Fruit fly (Drosophila melanogaster) whole organism, embryonic: ENCODE data around the gene CG10984.

Source experiments
- B-H1 ChIP-seq: fragments of 200-800 bp; sonication (Bioruptor generic); IDR thresholded peaks from 3 replicates; pipeline ENCODE4 v1.3.6; 2022; ENCODE audit warnings: missing biosample characterization, missing genetic modification characterization
- B-H2 ChIP-seq: fragments of 200-800 bp; sonication (Bioruptor generic); optimal IDR thresholded peaks from 2 replicates; lab custom pipeline; 2018; ENCODE audit warnings: missing biosample characterization, mild to moderate bottlenecking, missing genetic modification characterization
- BEAF-32 ChIP-seq: fragments of 200-800 bp; sonication (Bioruptor generic); optimal IDR thresholded peaks from 3 replicates; lab custom pipeline; 2017; ENCODE audit warnings: missing biosample characterization, missing genetic modification characterization, mild to moderate bottlenecking, moderate library complexity, missing genetic modification reagents
- Blimp-1 ChIP-seq: fragments of 200-800 bp; sonication (Bioruptor generic); optimal IDR thresholded peaks from 3 replicates; lab custom pipeline; 2018; ENCODE audit warnings: missing biosample characterization, missing genetic modification characterization, mild to moderate bottlenecking, moderate library complexity, missing genetic modification reagents
- BtbVII ChIP-seq: fragments of 200-800 bp; sonication (Bioruptor generic); optimal IDR thresholded peaks from 3 replicates; lab custom pipeline; 2017; ENCODE audit warnings: missing biosample characterization, mild to moderate bottlenecking, missing genetic modification characterization
- CG10147 ChIP-seq: fragments of 200-800 bp; sonication (Bioruptor generic); optimal IDR thresholded peaks from 2 replicates; lab custom pipeline; 2019; ENCODE audit warnings: missing biosample characterization, mild to moderate bottlenecking, missing genetic modification characterization, moderate library complexity
- CG10462 ChIP-seq: fragments of 200-800 bp; sonication (Bioruptor generic); optimal IDR thresholded peaks from 2 replicates; lab custom pipeline; 2016; ENCODE audit warnings: missing biosample characterization, missing genetic modification characterization
- CG10543 ChIP-seq: fragments of 200-800 bp; sonication (Bioruptor generic); optimal IDR thresholded peaks from 3 replicates; lab custom pipeline; 2017; ENCODE audit warnings: missing biosample characterization, mild to moderate bottlenecking, missing genetic modification characterization, moderate library complexity
- CG11247 ChIP-seq: fragments of 200-800 bp; sonication (Bioruptor generic); IDR thresholded peaks from 2 replicates; pipeline ENCODE4 v1.3.6; 2022; ENCODE audit warnings: missing biosample characterization, missing genetic modification characterization
- CG12071 ChIP-seq: fragments of 200-800 bp; sonication (Bioruptor generic); optimal IDR thresholded peaks from 3 replicates; lab custom pipeline; 2018; ENCODE audit warnings: missing biosample characterization, mild to moderate bottlenecking, missing genetic modification characterization
- CG1233 ChIP-seq: fragments of 200-800 bp; sonication (Bioruptor generic); optimal IDR thresholded peaks from 4 replicates; lab custom pipeline; 2018; ENCODE audit warnings: missing biosample characterization, mild to moderate bottlenecking, missing genetic modification characterization
- CG13123 ChIP-seq: fragments of 200-800 bp; sonication (Bioruptor generic); optimal IDR thresholded peaks from 2 replicates; lab custom pipeline; 2016; ENCODE audit warnings: missing biosample characterization, missing genetic modification characterization
- CG13624 ChIP-seq: fragments of 200-800 bp; sonication (Bioruptor generic); optimal IDR thresholded peaks from 2 replicates; lab custom pipeline; 2016; ENCODE audit warnings: missing biosample characterization, missing genetic modification characterization
- CG13775 ChIP-seq: fragments of 200-800 bp; sonication (Bioruptor generic); optimal IDR thresholded peaks from 3 replicates; lab custom pipeline; 2017; ENCODE audit warnings: missing biosample characterization, mild to moderate bottlenecking, missing genetic modification characterization
- CG13894 ChIP-seq: fragments of 200-800 bp; sonication (Bioruptor generic); optimal IDR thresholded peaks from 3 replicates; lab custom pipeline; 2018; ENCODE audit warnings: missing biosample characterization, mild to moderate bottlenecking, missing genetic modification characterization, moderate library complexity
- CG15011 ChIP-seq: fragments of 200-800 bp; sonication (Bioruptor generic); optimal IDR thresholded peaks from 3 replicates; lab custom pipeline; 2018; ENCODE audit warnings: missing biosample characterization, mild to moderate bottlenecking, missing genetic modification characterization
- CG17186 ChIP-seq: fragments of 200-800 bp; sonication (Bioruptor generic); optimal IDR thresholded peaks from 3 replicates; lab custom pipeline; 2017; ENCODE audit warnings: missing biosample characterization, missing genetic modification reagents, missing genetic modification characterization
- CG1832 ChIP-seq: fragments of 200-800 bp; sonication (Bioruptor generic); optimal IDR thresholded peaks from 2 replicates; lab custom pipeline; 2017; ENCODE audit warnings: missing biosample characterization, mild to moderate bottlenecking, missing genetic modification characterization, inconsistent platforms
- CG18599 ChIP-seq: fragments of 200-800 bp; sonication (Bioruptor generic); optimal IDR thresholded peaks from 3 replicates; lab custom pipeline; 2017; ENCODE audit warnings: missing biosample characterization, missing genetic modification characterization, mild to moderate bottlenecking, moderate library complexity, missing genetic modification reagents
- CG2116 ChIP-seq: fragments of 200-800 bp; sonication (Bioruptor generic); optimal IDR thresholded peaks from 3 replicates; lab custom pipeline; 2018; ENCODE audit warnings: missing biosample characterization, mild to moderate bottlenecking, missing genetic modification characterization
- CG30020 ChIP-seq: fragments of 200-800 bp; optimal IDR thresholded peaks from 2 replicates; lab custom pipeline; 2019; ENCODE audit warnings: missing biosample characterization, mild to moderate bottlenecking, missing genetic modification characterization, moderate library complexity
- CG31224 ChIP-seq: fragments of 200-800 bp; sonication (Bioruptor generic); IDR thresholded peaks from 2 replicates; pipeline ENCODE4 v1.3.6; 2022; ENCODE audit warnings: missing biosample characterization, missing genetic modification characterization
- CG3407 ChIP-seq: fragments of 200-800 bp; sonication (Bioruptor generic); optimal IDR thresholded peaks from 2 replicates; lab custom pipeline; 2018; ENCODE audit warnings: missing biosample characterization, mild to moderate bottlenecking, missing genetic modification characterization
- CG4617 ChIP-seq: fragments of 200-800 bp; sonication (Bioruptor generic); optimal IDR thresholded peaks from 3 replicates; lab custom pipeline; 2016; ENCODE audit warnings: missing biosample characterization, missing genetic modification characterization, borderline replicate concordance
- CG6813 ChIP-seq: fragments of 200-800 bp; sonication (Bioruptor generic); optimal IDR thresholded peaks from 2 replicates; lab custom pipeline; 2017; ENCODE audit warnings: missing biosample characterization, missing genetic modification characterization, mild to moderate bottlenecking, moderate library complexity, missing genetic modification reagents
- CG7963 ChIP-seq: fragments of 200-800 bp; sonication (Bioruptor generic); IDR thresholded peaks from 3 replicates; pipeline ENCODE4 v1.3.6; 2022; ENCODE audit warnings: missing biosample characterization, missing genetic modification characterization; ENCODE audit not compliant: partially characterized antibody
- CG8089 ChIP-seq: fragments of 200-800 bp; sonication (Bioruptor generic); optimal IDR thresholded peaks from 3 replicates; lab custom pipeline; 2016; ENCODE audit warnings: missing biosample characterization, missing genetic modification characterization
- CHES-1-like ChIP-seq: fragments of 200-800 bp; sonication (Bioruptor generic); optimal IDR thresholded peaks from 2 replicates; lab custom pipeline; 2016; ENCODE audit warnings: missing biosample characterization, missing genetic modification characterization
- Ets97D ChIP-seq: fragments of 200-800 bp; sonication (Bioruptor generic); optimal IDR thresholded peaks from 3 replicates; lab custom pipeline; 2016; ENCODE audit warnings: missing biosample characterization, missing genetic modification characterization
- Hr39 ChIP-seq: fragments of >200 bp; optimal IDR thresholded peaks from 2 replicates; lab custom pipeline; 2017
- NK7.1 ChIP-seq: fragments of 200-800 bp; sonication (Bioruptor generic); optimal IDR thresholded peaks from 3 replicates; lab custom pipeline; 2016; ENCODE audit warnings: missing biosample characterization, missing genetic modification characterization
- Six4 ChIP-seq: fragments of 200-800 bp; sonication (Bioruptor generic); optimal IDR thresholded peaks from 2 replicates; lab custom pipeline; 2016; ENCODE audit warnings: missing biosample characterization, missing genetic modification characterization
- Stat92E ChIP-seq, 3 experiments: fragments of >200 bp in 2 of 3; fragments of 200-800 bp in 1 of 3; sonication (Bioruptor generic) in 1 of 3; optimal IDR thresholded peaks; 2 replicates each; lab custom pipeline; 2017 to 2019; ENCODE audit warnings: missing biosample characterization in 3 of 3, missing genetic modification characterization in 3 of 3, mild to moderate bottlenecking in 1 of 3, moderate library complexity in 1 of 3
- Xrp1 ChIP-seq: fragments of 200-800 bp; sonication (Bioruptor generic); IDR thresholded peaks from 2 replicates; pipeline ENCODE4 v1.3.6; 2022; ENCODE audit warnings: missing biosample characterization, missing genetic modification characterization
- bbx ChIP-seq: fragments of 200-800 bp; sonication (Bioruptor generic); IDR thresholded peaks from 2 replicates; pipeline ENCODE4 v1.3.6; 2022; ENCODE audit warnings: missing biosample characterization, missing genetic modification characterization; ENCODE audit not compliant: partially characterized antibody
- crp ChIP-seq, 2 experiments: fragments of 200-800 bp; sonication (Bioruptor generic); optimal IDR thresholded peaks; 2 replicates in 1 of 2; 3 replicates in 1 of 2; lab custom pipeline; 2017; ENCODE audit warnings: missing biosample characterization in 2 of 2, missing genetic modification characterization in 2 of 2, mild to moderate bottlenecking in 1 of 2, moderate library complexity in 1 of 2
- hbn ChIP-seq: fragments of 200-800 bp; sonication (Bioruptor generic); IDR thresholded peaks from 2 replicates; pipeline ENCODE4 v1.3.6; 2022; ENCODE audit warnings: missing biosample characterization, missing genetic modification characterization; ENCODE audit not compliant: partially characterized antibody
- hkb ChIP-seq, 2 experiments: fragments of 200-800 bp in 1 of 2; fragments of >200 bp in 1 of 2; sonication (Bioruptor generic) in 1 of 2; IDR thresholded peaks in 1 of 2; optimal IDR thresholded peaks in 1 of 2; 2 replicates each; pipeline versions ENCODE4 v1.3.6 to Lab custom; 2017 to 2022; ENCODE audit warnings: missing biosample characterization in 1 of 2, missing genetic modification characterization in 1 of 2
- jigr1 ChIP-seq: fragments of 200-800 bp; sonication (Bioruptor generic); IDR thresholded peaks from 3 replicates; pipeline ENCODE4 v1.3.6; 2022; ENCODE audit warnings: missing biosample characterization, missing genetic modification characterization
- jing ChIP-seq: fragments of 200-800 bp; sonication (Bioruptor generic); optimal IDR thresholded peaks from 2 replicates; lab custom pipeline; 2018; ENCODE audit warnings: missing biosample characterization, mild to moderate bottlenecking, missing genetic modification characterization
- otp ChIP-seq: fragments of 200-800 bp; sonication (Bioruptor generic); IDR thresholded peaks from 3 replicates; pipeline ENCODE4, ENCODE4 v1.3.6; 2022; ENCODE audit warnings: missing biosample characterization, missing genetic modification characterization
- phol ChIP-seq: fragments of 200-800 bp; sonication (Bioruptor generic); optimal IDR thresholded peaks from 3 replicates; lab custom pipeline; 2018; ENCODE audit warnings: missing biosample characterization, mild to moderate bottlenecking, missing genetic modification characterization, moderate library complexity
- ranshi ChIP-seq: fragments of 200-800 bp; sonication (Bioruptor generic); IDR thresholded peaks from 2 replicates; pipeline ENCODE4 v1.3.6; 2022; ENCODE audit warnings: missing biosample characterization, missing genetic modification characterization
- seq ChIP-seq: fragments of 200-800 bp; sonication (Bioruptor generic); IDR thresholded peaks from 2 replicates; pipeline ENCODE4 v1.3.6; 2022; ENCODE audit warnings: missing biosample characterization, missing genetic modification characterization
- slp2 ChIP-seq: fragments of 200-800 bp; sonication (Bioruptor generic); optimal IDR thresholded peaks from 2 replicates; lab custom pipeline; 2016; ENCODE audit warnings: missing biosample characterization, missing genetic modification characterization
- trem ChIP-seq: fragments of 200-800 bp; optimal IDR thresholded peaks from 3 replicates; lab custom pipeline; 2019; ENCODE audit warnings: missing biosample characterization, mild to moderate bottlenecking, missing genetic modification characterization, moderate library complexity
- trh ChIP-seq: fragments of 200-800 bp; sonication (Bioruptor generic); optimal IDR thresholded peaks from 2 replicates; lab custom pipeline; 2016; ENCODE audit warnings: missing biosample characterization, missing genetic modification characterization
- unpg ChIP-seq: fragments of 200-800 bp; sonication (Bioruptor generic); optimal IDR thresholded peaks from 3 replicates; lab custom pipeline; 2018; ENCODE audit warnings: missing biosample characterization, mild to moderate bottlenecking, missing genetic modification characterization, moderate library complexity
- zen2 ChIP-seq: fragments of 200-800 bp; sonication (Bioruptor generic); IDR thresholded peaks from 3 replicates; pipeline ENCODE4 v1.3.6; 2022; ENCODE audit warnings: missing biosample characterization, missing genetic modification characterization; ENCODE audit not compliant: partially characterized antibody

Gene CG10984

dm6 chr3L:12754769-12755189, 4.9 kb downstream of the CG10984 start, which contains the start of the genes CG10973 and Vps13D:
Gene CG10973, minus strand, starts transcription at chr3L:12754774.
Gene Vps13D, plus strand, starts transcription at chr3L:12755049.
- TF ChIP-seq ranshi, result peak; percentile 47; the same call in 1 of the 2 replicates
- TF ChIP-seq Blimp-1 (GFP tag; lab: Kevin White, UChicago), result no peak
- TF ChIP-seq CG10147 (GFP tag; lab: Kevin White, UChicago), result no peak
- no peak for TF ChIP-seq CG13894 (tag; lab: Kevin White, UChicago)
- peak; percentile 75 to 94 for TF ChIP-seq crp (GFP tag; optimal IDR thresholded peaks at IDR 0.05; lab: Kevin White, UChicago)
- peak; percentile 16 for TF ChIP-seq NK7.1
- no peak for TF ChIP-seq phol (tag; lab: Kevin White, UChicago)
- peak; percentile 20 for TF ChIP-seq CG13123 (GFP tag; lab: Kevin White, UChicago)
- peak; percentile 78; the same call in 1 of the 2 replicates for TF ChIP-seq hbn
- TF ChIP-seq trh, result no peak
- TF ChIP-seq slp2 (GFP tag; lab: Kevin White, UChicago), result peak; percentile 12
- peak; percentile 90 for TF ChIP-seq trem (tag; lab: Kevin White, UChicago)
- no peak for TF ChIP-seq jing (GFP tag; lab: Kevin White, UChicago)
- TF ChIP-seq CG6813 (GFP tag; lab: Kevin White, UChicago), result no peak
- TF ChIP-seq CG8089, result no peak
- TF ChIP-seq CG13775 (GFP tag; lab: Kevin White, UChicago), result peak; percentile 61
- no peak; the same call in 2 of the 3 replicates for TF ChIP-seq B-H1
- no peak for TF ChIP-seq hkb (optimal IDR thresholded peaks at IDR 0.05; lab: Kevin White, UChicago)
- TF ChIP-seq hkb (GFP tag; IDR thresholded peaks at IDR 0.05; lab: Robert Waterston, UW), result peak; percentile 55; the same call in 1 of the 2 replicates
- TF ChIP-seq CG2116 (GFP tag; lab: Kevin White, UChicago), result peak; percentile 86
- no peak for TF ChIP-seq CG10462 (GFP tag; lab: Kevin White, UChicago)
- peak; percentile 64 for TF ChIP-seq CG7963
- TF ChIP-seq Six4 (GFP tag; lab: Kevin White, UChicago), result peak; percentile 32
- peak; percentile 64 for TF ChIP-seq CG3407 (GFP tag; lab: Kevin White, UChicago)
- no peak for TF ChIP-seq B-H2 (GFP tag; lab: Kevin White, UChicago)
- TF ChIP-seq jigr1 (GFP tag; lab: Robert Waterston, UW), result no peak
- TF ChIP-seq CG13624 (GFP tag; lab: Kevin White, UChicago), result peak; percentile 27
- TF ChIP-seq BEAF-32 (GFP tag; lab: Kevin White, UChicago), result peak; percentile 94
- TF ChIP-seq CG4617 (GFP tag; lab: Kevin White, UChicago), result peak; percentile 70
- peak; percentile 33 for TF ChIP-seq CHES-1-like (GFP tag; lab: Kevin White, UChicago)
- no peak for TF ChIP-seq CG12071 (GFP tag; lab: Kevin White, UChicago)
- TF ChIP-seq CG18599 (GFP tag; lab: Kevin White, UChicago), result no peak
- no peak for TF ChIP-seq CG1233 (GFP tag; lab: Kevin White, UChicago)
- TF ChIP-seq CG1832, result no peak
- TF ChIP-seq Hr39, result no peak
- peak in 1 of 3 experiments; percentile 71 for TF ChIP-seq Stat92E (GFP tag; optimal IDR thresholded peaks at IDR 0.05; lab: Kevin White, UChicago)
- peak; percentile 58 for TF ChIP-seq BtbVII (GFP tag; lab: Kevin White, UChicago)
- TF ChIP-seq otp, result no peak
- peak; percentile 61 for TF ChIP-seq CG17186 (GFP tag; lab: Kevin White, UChicago)
- TF ChIP-seq Xrp1 (GFP tag; lab: Robert Waterston, UW), result peak; percentile 58; the same call in 1 of the 2 replicates
- TF ChIP-seq CG30020 (tag; lab: Kevin White, UChicago), result peak; percentile 97
- peak; percentile 25 for TF ChIP-seq CG15011 (GFP tag; lab: Kevin White, UChicago)
- peak; percentile 64 for TF ChIP-seq Ets97D (GFP tag; lab: Kevin White, UChicago)
- TF ChIP-seq CG31224 (GFP tag; lab: Robert Waterston, UW), result no peak
- TF ChIP-seq CG11247, result no peak
- no peak for TF ChIP-seq CG10543 (GFP tag; lab: Kevin White, UChicago)
- no peak for TF ChIP-seq unpg (GFP tag; lab: Kevin White, UChicago)
- TF ChIP-seq seq (GFP tag; lab: Robert Waterston, UW), result peak; percentile 67
- TF ChIP-seq bbx, result peak; percentile 86
- TF ChIP-seq zen2 (GFP tag; lab: Robert Waterston, UW), result peak; percentile 71; the same call in 2 of the 3 replicates
